Worm (Caenorhabditis elegans) whole organism, mixed stage, embryonic: ENCODE results near the gene alh-7.

Experiments used
- elt-3 ChIP-seq: fragments of 150-350 bp; optimal IDR thresholded peaks from 2 replicates; lab custom pipeline; 2014; ENCODE audit warnings: missing biosample characterization, missing genetic modification characterization
- lin-13 ChIP-seq: fragments of 150-350 bp; optimal IDR thresholded peaks from 2 replicates; lab custom pipeline; 2014; ENCODE audit warnings: missing biosample characterization, missing genetic modification characterization
- lin-32 ChIP-seq: fragments of 200-800 bp; sonication (Bioruptor generic); optimal IDR thresholded peaks from 2 replicates; lab custom pipeline; 2018; ENCODE audit warnings: mild to moderate bottlenecking, missing genetic modification characterization, missing compliant biosample characterization
- pha-4 ChIP-seq: fragments of 150-350 bp; optimal IDR thresholded peaks from 2 replicates; lab custom pipeline; 2018; ENCODE audit warnings: missing biosample characterization, missing genetic modification reagents, missing genetic modification characterization
- snpc-4 ChIP-seq: fragments of 150-350 bp; optimal IDR thresholded peaks from 2 replicates; lab custom pipeline; 2014; ENCODE audit warnings: missing biosample characterization, missing genetic modification characterization

- TF ChIP-seq lin-32 (no peak), pha-4 (tag; lab: Kevin White, UChicago) (no peak), lin-13 (tag; lab: Kevin White, UChicago) (no peak), snpc-4 (tag; lab: Kevin White, UChicago) (no peak), elt-3 (no peak)
Observed at ce11 chrII:13529131-13529530, 37.5 kb upstream of the alh-7 start.
